Worm (Caenorhabditis elegans) whole organism, young adult: Measurements from ENCODE around the gene byn-1.
A peak's percentile ranks its signal among the peaks of the same experiment; 100 is the strongest.

ENCODE experiments used
- B0019.2 ChIP-seq: fragments of 200-800 bp; sonication (Bioruptor generic); conservative IDR thresholded peaks from 2 replicates; pipeline ENCODE4 v1.3.6; 2022; ENCODE audit warnings: missing genetic modification reagents, missing genetic modification characterization, missing compliant biosample characterization
- B0261.1 ChIP-seq: sonication (generic microtip); optimal IDR thresholded peaks from 2 replicates; lab custom pipeline; 2016; ENCODE audit warnings: mild to moderate bottlenecking, missing genetic modification characterization, moderate library complexity, missing compliant biosample characterization
- B0336.3 ChIP-seq: fragments of 200-800 bp; sonication (Bioruptor generic); IDR thresholded peaks from 2 replicates; pipeline ENCODE4 v1.3.6; 2022; ENCODE audit warnings: missing genetic modification characterization, missing compliant biosample characterization
- C06A6.2 ChIP-seq: fragments of 200-800 bp; sonication (Bioruptor generic); conservative IDR thresholded peaks from 2 replicates; pipeline ENCODE4 v1.3.6; 2022; ENCODE audit warnings: missing genetic modification characterization, missing compliant biosample characterization
- C17E4.6 ChIP-seq: fragments of 200-800 bp; sonication (Bioruptor generic); IDR thresholded peaks from 2 replicates; pipeline ENCODE4 v1.3.6; 2022; ENCODE audit warnings: missing genetic modification reagents, missing genetic modification characterization, missing compliant biosample characterization
- F10E7.11 ChIP-seq: sonication (generic microtip); optimal IDR thresholded peaks from 2 replicates; lab custom pipeline; 2017; ENCODE audit warnings: mild to moderate bottlenecking, missing genetic modification characterization, moderate library complexity, missing compliant biosample characterization
- F37B4.10 ChIP-seq: fragments of 200-800 bp; sonication (Bioruptor generic); IDR thresholded peaks from 2 replicates; pipeline ENCODE4 v1.3.6; 2022; ENCODE audit warnings: missing genetic modification characterization, missing compliant biosample characterization
- F52B5.7 ChIP-seq: sonication (generic microtip); optimal IDR thresholded peaks from 2 replicates; lab custom pipeline; 2016; ENCODE audit warnings: mild to moderate bottlenecking, missing genetic modification characterization, missing compliant biosample characterization
- K11D2.4 ChIP-seq: fragments of 200-800 bp; sonication (Bioruptor generic); IDR thresholded peaks from 2 replicates; pipeline ENCODE4 v1.3.6; 2022; ENCODE audit warnings: missing genetic modification reagents, missing genetic modification characterization, missing compliant biosample characterization
- T26A5.8 ChIP-seq: sonication (generic microtip); optimal IDR thresholded peaks from 2 replicates; lab custom pipeline; 2016; ENCODE audit warnings: missing genetic modification characterization, missing compliant biosample characterization
- athp-1 ChIP-seq: sonication (generic microtip); optimal IDR thresholded peaks from 2 replicates; lab custom pipeline; 2017; ENCODE audit warnings: mild to moderate bottlenecking, missing genetic modification characterization, missing compliant biosample characterization
- bed-1 ChIP-seq: fragments of 200-800 bp; sonication (Bioruptor generic); IDR thresholded peaks from 2 replicates; pipeline ENCODE4 v1.3.6; 2022; ENCODE audit warnings: missing genetic modification reagents, missing genetic modification characterization, missing compliant biosample characterization
- ceh-100 ChIP-seq: fragments of 200-800 bp; sonication (Bioruptor generic); IDR thresholded peaks from 2 replicates; pipeline ENCODE4 v1.3.6; 2022; ENCODE audit warnings: missing genetic modification reagents, missing genetic modification characterization, missing compliant biosample characterization
- ceh-40 ChIP-seq: fragments of 200-800 bp; sonication (Bioruptor generic); IDR thresholded peaks from 2 replicates; pipeline ENCODE4 v1.3.6; 2022; ENCODE audit warnings: missing genetic modification characterization, missing compliant biosample characterization
- ceh-58 ChIP-seq: fragments of 200-800 bp; sonication (Bioruptor generic); IDR thresholded peaks from 2 replicates; pipeline ENCODE4 v1.3.6; 2022; ENCODE audit warnings: missing genetic modification characterization, missing compliant biosample characterization
- die-1 ChIP-seq: sonication (generic microtip); optimal IDR thresholded peaks from 2 replicates; lab custom pipeline; 2016; ENCODE audit warnings: missing genotype, mild to moderate bottlenecking, missing genetic modification characterization, missing compliant biosample characterization
- dpl-1 ChIP-seq: fragments of 150-350 bp; optimal IDR thresholded peaks from 2 replicates; lab custom pipeline; 2014; ENCODE audit warnings: missing biosample characterization, missing genetic modification reagents, missing genetic modification characterization
- ekl-4 ChIP-seq: fragments of 200-800 bp; sonication (Bioruptor generic); IDR thresholded peaks from 2 replicates; pipeline ENCODE4 v1.3.6; 2022; ENCODE audit warnings: missing genetic modification reagents, missing genetic modification characterization, missing compliant biosample characterization
- ets-4 ChIP-seq: fragments of 200-800 bp; sonication (Bioruptor generic); optimal IDR thresholded peaks from 2 replicates; lab custom pipeline; 2018; ENCODE audit warnings: mild to moderate bottlenecking, missing genetic modification characterization, missing compliant biosample characterization
- gei-17 ChIP-seq: fragments of 200-800 bp; sonication (Bioruptor generic); optimal IDR thresholded peaks from 2 replicates; lab custom pipeline; 2018; ENCODE audit warnings: mild to moderate bottlenecking, missing genetic modification characterization, missing compliant biosample characterization
- hmg-20 ChIP-seq: fragments of 200-800 bp; sonication (Bioruptor generic); IDR thresholded peaks from 2 replicates; pipeline ENCODE4 v1.3.6; 2022; ENCODE audit warnings: missing genetic modification reagents, missing genetic modification characterization, missing compliant biosample characterization
- hrde-1 ChIP-seq: sonication (generic microtip); optimal IDR thresholded peaks from 2 replicates; lab custom pipeline; 2016; ENCODE audit warnings: missing genetic modification characterization, mild to moderate bottlenecking, missing compliant biosample characterization, moderate library complexity, missing genotype, missing genetic modification reagents, borderline replicate concordance
- let-607 ChIP-seq, 2 experiments: fragments of 200-800 bp in 1 of 2; sonication (Bioruptor generic) in 1 of 2; sonication (generic microtip) in 1 of 2; optimal IDR thresholded peaks; 2 replicates each; lab custom pipeline; 2016 to 2018; ENCODE audit warnings: mild to moderate bottlenecking in 2 of 2, missing compliant biosample characterization in 2 of 2, missing genetic modification characterization in 2 of 2, moderate library complexity in 2 of 2, missing genotype in 1 of 2
- lin-40 ChIP-seq: sonication (generic microtip); optimal IDR thresholded peaks from 2 replicates; lab custom pipeline; 2016; ENCODE audit warnings: missing genetic modification characterization, mild to moderate bottlenecking, missing compliant biosample characterization, missing genotype, missing genetic modification reagents
- lsl-1 ChIP-seq: fragments of 200-800 bp; sonication (Bioruptor generic); optimal IDR thresholded peaks from 2 replicates; lab custom pipeline; 2018; ENCODE audit warnings: mild to moderate bottlenecking, missing genetic modification characterization, moderate library complexity, missing compliant biosample characterization
- lsy-27 ChIP-seq: sonication (generic microtip); optimal IDR thresholded peaks from 2 replicates; lab custom pipeline; 2017; ENCODE audit warnings: missing genetic modification characterization, mild to moderate bottlenecking, missing compliant biosample characterization, antibody characterized with exemption, missing genotype, borderline replicate concordance; ENCODE audit not compliant: insufficient read depth
- madf-8 ChIP-seq: fragments of 200-800 bp; sonication (Bioruptor generic); conservative IDR thresholded peaks from 2 replicates; pipeline ENCODE4 v1.3.6; 2022; ENCODE audit warnings: missing genetic modification reagents, missing genetic modification characterization, missing compliant biosample characterization
- mcd-1 ChIP-seq: fragments of 200-800 bp; sonication (Bioruptor generic); IDR thresholded peaks from 2 replicates; pipeline ENCODE4 v1.3.6; 2022; ENCODE audit warnings: missing genetic modification reagents, missing genetic modification characterization, missing compliant biosample characterization
- nfyb-1 ChIP-seq: fragments of 200-800 bp; sonication (Bioruptor generic); IDR thresholded peaks from 2 replicates; pipeline ENCODE4 v1.3.6; 2022; ENCODE audit warnings: missing genetic modification reagents, missing genetic modification characterization, missing compliant biosample characterization
- nhr-90 ChIP-seq: sonication (generic microtip); optimal IDR thresholded peaks from 2 replicates; lab custom pipeline; 2016; ENCODE audit warnings: missing genotype, mild to moderate bottlenecking, missing genetic modification characterization, missing compliant biosample characterization
- pha-4 ChIP-seq: fragments of 150-350 bp; sonication (generic microtip); optimal IDR thresholded peaks from 2 replicates; lab custom pipeline; 2014; ENCODE audit warnings: missing biosample characterization, missing genetic modification reagents, missing genetic modification characterization
- rec-8 ChIP-seq, 2 experiments: sonication (generic microtip); optimal IDR thresholded peaks; 2 replicates each; lab custom pipeline; 2016; ENCODE audit warnings: mild to moderate bottlenecking in 2 of 2, missing genetic modification characterization in 2 of 2, missing genetic modification reagents in 2 of 2, missing genotype in 2 of 2, missing biosample characterization in 1 of 2, missing compliant biosample characterization in 1 of 2, moderate library complexity in 1 of 2
- sdz-38 ChIP-seq: sonication (generic microtip); optimal IDR thresholded peaks from 2 replicates; lab custom pipeline; 2016; ENCODE audit warnings: missing genotype, missing genetic modification characterization, missing compliant biosample characterization
- sea-2 ChIP-seq: fragments of 200-800 bp; sonication (Bioruptor generic); IDR thresholded peaks from 2 replicates; pipeline ENCODE4 v1.3.6; 2022; ENCODE audit warnings: missing genetic modification characterization, missing compliant biosample characterization
- snpc-1.3 ChIP-seq: sonication (generic microtip); optimal IDR thresholded peaks from 2 replicates; lab custom pipeline; 2017; ENCODE audit warnings: missing genetic modification characterization, mild to moderate bottlenecking, missing compliant biosample characterization, antibody characterized with exemption, moderate library complexity, missing genotype, missing genetic modification reagents; ENCODE audit not compliant: insufficient read depth
- tbx-9 ChIP-seq: sonication (generic microtip); optimal IDR thresholded peaks from 2 replicates; lab custom pipeline; 2016; ENCODE audit warnings: borderline replicate concordance, missing genetic modification characterization, inconsistent platforms, missing compliant biosample characterization
- tlf-1 ChIP-seq: fragments of 200-800 bp; sonication (Bioruptor generic); optimal IDR thresholded peaks from 2 replicates; lab custom pipeline; 2018; ENCODE audit warnings: mild to moderate bottlenecking, missing genetic modification characterization, missing compliant biosample characterization
- unc-62 ChIP-seq: fragments of 150-350 bp; optimal IDR thresholded peaks from 2 replicates; lab custom pipeline; 2014; ENCODE audit warnings: missing biosample characterization, missing genetic modification reagents, missing genetic modification characterization
- xnd-1 ChIP-seq: sonication (generic microtip); optimal IDR thresholded peaks from 2 replicates; lab custom pipeline; 2016; ENCODE audit warnings: missing genotype, missing genetic modification reagents, missing genetic modification characterization, missing compliant biosample characterization
- zfh-2 ChIP-seq: fragments of 200-800 bp; sonication (Bioruptor generic); conservative IDR thresholded peaks from 2 replicates; pipeline ENCODE4 v1.3.6; 2022; ENCODE audit warnings: missing genetic modification reagents, missing genetic modification characterization, missing compliant biosample characterization
- zim-3 ChIP-seq: sonication (generic microtip); optimal IDR thresholded peaks from 2 replicates; lab custom pipeline; 2017; ENCODE audit warnings: mild to moderate bottlenecking, missing genetic modification characterization, moderate library complexity, missing compliant biosample characterization
- ztf-6 ChIP-seq: fragments of 200-800 bp; sonication (Bioruptor generic); IDR thresholded peaks from 2 replicates; pipeline ENCODE4 v1.3.6; 2022; ENCODE audit warnings: missing genetic modification reagents, missing genetic modification characterization, missing compliant biosample characterization

The byn-1 gene

ce11 chrIII:6958674-6959241 lies 27.0 kb downstream of the byn-1 start (continued):
- TF ChIP-seq let-607 (tag; optimal IDR thresholded peaks at IDR 0.05; lab: Kevin White, UChicago): no peak
- no peak for TF ChIP-seq ztf-6 (GFP tag; lab: Robert Waterston, UW)
- TF ChIP-seq T26A5.8 (tag; lab: Kevin White, UChicago): no peak
- no peak for TF ChIP-seq unc-62
- no peak for TF ChIP-seq mcd-1 (GFP tag; lab: Robert Waterston, UW)
- TF ChIP-seq athp-1 (tag; lab: Kevin White, UChicago): peak; percentile 71
- no peak for TF ChIP-seq ceh-100 (GFP tag; lab: Robert Waterston, UW)
- TF ChIP-seq tbx-9 (tag; lab: Kevin White, UChicago): no peak
- peak; percentile 49; the same call in 1 of the 2 replicates for TF ChIP-seq nfyb-1 (GFP tag; lab: Robert Waterston, UW)
- TF ChIP-seq F52B5.7 (tag; lab: Kevin White, UChicago): no peak
- no peak for TF ChIP-seq K11D2.4
- no peak for TF ChIP-seq bed-1 (GFP tag; lab: Robert Waterston, UW)
- TF ChIP-seq ekl-4: peak; percentile 70
- TF ChIP-seq die-1 (tag; lab: Kevin White, UChicago): no peak
- TF ChIP-seq B0261.1 (tag; lab: Kevin White, UChicago): no peak
- no peak for TF ChIP-seq ets-4 (GFP tag; lab: Kevin White, UChicago)
- no peak for TF ChIP-seq zim-3 (tag; lab: Kevin White, UChicago)
- TF ChIP-seq ceh-40: no peak
- TF ChIP-seq B0019.2 (GFP tag; lab: Robert Waterston, UW): no peak
- no peak for TF ChIP-seq F37B4.10 (GFP tag; lab: Robert Waterston, UW)
- TF ChIP-seq lsy-27: no peak
- no peak for TF ChIP-seq ceh-58 (GFP tag; lab: Robert Waterston, UW)
- no peak for TF ChIP-seq hmg-20 (GFP tag; lab: Robert Waterston, UW)
- TF ChIP-seq hrde-1 (tag; lab: Kevin White, UChicago): peak; percentile 54
- no peak for TF ChIP-seq C06A6.2 (GFP tag; lab: Robert Waterston, UW)
- no peak for TF ChIP-seq gei-17 (GFP tag; lab: Kevin White, UChicago)
- TF ChIP-seq B0336.3 (GFP tag; lab: Robert Waterston, UW): peak; percentile 82
- no peak for TF ChIP-seq pha-4
- peak; percentile 25 for TF ChIP-seq snpc-1.3 (tag; lab: Kevin White, UChicago)
- peak; percentile 45; the same call in 1 of the 2 replicates for TF ChIP-seq madf-8 (GFP tag; lab: Robert Waterston, UW)
- TF ChIP-seq tlf-1: no peak
- TF ChIP-seq nhr-90 (tag; lab: Kevin White, UChicago): no peak
- peak; percentile 72 for TF ChIP-seq lsl-1 (GFP tag; lab: Kevin White, UChicago)
- TF ChIP-seq lin-40 (tag; lab: Kevin White, UChicago): no peak
- TF ChIP-seq zfh-2 (GFP tag; lab: Robert Waterston, UW): no peak
- peak; percentile 18 for TF ChIP-seq dpl-1 (GFP tag; lab: Kevin White, UChicago)
- TF ChIP-seq C17E4.6 (GFP tag; lab: Robert Waterston, UW): no peak
- peak in 1 of 2 experiments; percentile 9 for TF ChIP-seq rec-8 (tag; optimal IDR thresholded peaks at IDR 0.05; lab: Kevin White, UChicago)
- TF ChIP-seq sea-2: no peak
- peak; percentile 11 for TF ChIP-seq xnd-1 (tag; lab: Kevin White, UChicago)
- TF ChIP-seq sdz-38 (tag; lab: Kevin White, UChicago): no peak
- TF ChIP-seq F10E7.11 (tag; lab: Kevin White, UChicago): no peak
